Fruit fly (Drosophila melanogaster) whole organism, embryonic: ENCODE data around the gene mthl11.

ENCODE experiments used
- B-H2 ChIP-seq: fragments of 200-800 bp; sonication (Bioruptor generic); optimal IDR thresholded peaks from 2 replicates; lab custom pipeline; 2018; ENCODE audit warnings: missing biosample characterization, mild to moderate bottlenecking, missing genetic modification characterization
- BEAF-32 ChIP-seq: fragments of 200-800 bp; sonication (Bioruptor generic); optimal IDR thresholded peaks from 3 replicates; lab custom pipeline; 2017; ENCODE audit warnings: missing biosample characterization, missing genetic modification characterization, mild to moderate bottlenecking, moderate library complexity, missing genetic modification reagents
- CG10462 ChIP-seq: fragments of 200-800 bp; sonication (Bioruptor generic); optimal IDR thresholded peaks from 2 replicates; lab custom pipeline; 2016; ENCODE audit warnings: missing biosample characterization, missing genetic modification characterization
- CG10565 ChIP-seq: fragments of 200-800 bp; sonication (Bioruptor generic); optimal IDR thresholded peaks from 3 replicates; lab custom pipeline; 2016; ENCODE audit warnings: missing biosample characterization, mild to moderate bottlenecking, missing genetic modification characterization
- CG13296 ChIP-seq: fragments of 200-800 bp; sonication (Bioruptor generic); optimal IDR thresholded peaks from 3 replicates; lab custom pipeline; 2018; ENCODE audit warnings: missing biosample characterization, mild to moderate bottlenecking, missing genetic modification characterization
- CG15514 ChIP-seq: fragments of 200-800 bp; sonication (Bioruptor generic); optimal IDR thresholded peaks from 3 replicates; lab custom pipeline; 2017; ENCODE audit warnings: missing biosample characterization, missing genetic modification characterization, mild to moderate bottlenecking, moderate library complexity, missing genetic modification reagents
- CG16779 ChIP-seq: fragments of 200-800 bp; sonication (Bioruptor generic); IDR thresholded peaks from 2 replicates; pipeline ENCODE4 v1.3.6; 2022; ENCODE audit warnings: missing biosample characterization, missing genetic modification characterization
- CG17829 ChIP-seq: fragments of 200-800 bp; optimal IDR thresholded peaks from 2 replicates; lab custom pipeline; 2019; ENCODE audit warnings: missing biosample characterization, mild to moderate bottlenecking, missing genetic modification characterization, moderate library complexity
- CG2129 ChIP-seq: fragments of 200-800 bp; sonication (Bioruptor generic); IDR thresholded peaks from 2 replicates; pipeline ENCODE4 v1.3.6; 2022; ENCODE audit warnings: missing biosample characterization, missing genetic modification characterization; ENCODE audit not compliant: partially characterized antibody
- CG30403 ChIP-seq: fragments of 200-800 bp; sonication (Bioruptor generic); optimal IDR thresholded peaks from 3 replicates; lab custom pipeline; 2016; ENCODE audit warnings: missing biosample characterization, missing genetic modification characterization
- CG4360 ChIP-seq: fragments of 200-800 bp; sonication (Bioruptor generic); IDR thresholded peaks from 2 replicates; pipeline ENCODE4 v1.3.6; 2022; ENCODE audit warnings: missing biosample characterization, missing genetic modification characterization
- CG4820 ChIP-seq: fragments of 200-800 bp; sonication (Bioruptor generic); optimal IDR thresholded peaks from 3 replicates; lab custom pipeline; 2016; ENCODE audit warnings: missing biosample characterization, missing genetic modification characterization
- CG4854 ChIP-seq: fragments of 200-800 bp; sonication (Bioruptor generic); optimal IDR thresholded peaks from 2 replicates; lab custom pipeline; 2016; ENCODE audit warnings: missing biosample characterization, missing genetic modification characterization, inconsistent platforms
- CG6683 ChIP-seq: fragments of 200-800 bp; sonication (Bioruptor generic); optimal IDR thresholded peaks from 2 replicates; lab custom pipeline; 2017; ENCODE audit warnings: missing biosample characterization, mild to moderate bottlenecking, missing genetic modification characterization, missing genetic modification reagents
- CG6791 ChIP-seq: fragments of 200-800 bp; sonication (Bioruptor generic); IDR thresholded peaks from 3 replicates; pipeline ENCODE4 v1.3.6; 2022; ENCODE audit warnings: missing biosample characterization, missing genetic modification characterization; ENCODE audit not compliant: partially characterized antibody
- CG7556 ChIP-seq: fragments of 200-800 bp; sonication (Bioruptor generic); optimal IDR thresholded peaks from 2 replicates; lab custom pipeline; 2017; ENCODE audit warnings: missing biosample characterization, mild to moderate bottlenecking, missing genetic modification characterization
- D19B ChIP-seq: fragments of 200-800 bp; sonication (Bioruptor generic); optimal IDR thresholded peaks from 2 replicates; lab custom pipeline; 2017; ENCODE audit warnings: missing biosample characterization, mild to moderate bottlenecking, missing genetic modification characterization
- Deaf1 ChIP-seq: fragments of 200-800 bp; optimal IDR thresholded peaks from 3 replicates; lab custom pipeline; 2019; ENCODE audit warnings: missing biosample characterization, mild to moderate bottlenecking, missing genetic modification characterization, moderate library complexity
- Doc2 ChIP-seq: fragments of 200-800 bp; sonication (Bioruptor generic); IDR thresholded peaks from 2 replicates; pipeline ENCODE4 v1.3.6; 2022; ENCODE audit warnings: missing biosample characterization, missing genetic modification characterization
- Drgx ChIP-seq: fragments of 200-800 bp; sonication (Bioruptor generic); IDR thresholded peaks from 2 replicates; pipeline ENCODE4 v1.3.6; 2022; ENCODE audit warnings: missing biosample characterization, missing genetic modification characterization
- E2f2 ChIP-seq: fragments of 200-800 bp; sonication (Bioruptor generic); IDR thresholded peaks from 2 replicates; pipeline ENCODE4 v1.3.6; 2022; ENCODE audit warnings: missing biosample characterization, missing genetic modification characterization
- HmgD ChIP-seq: fragments of 200-800 bp; sonication (Bioruptor generic); optimal IDR thresholded peaks from 3 replicates; lab custom pipeline; 2016; ENCODE audit warnings: missing biosample characterization, missing genetic modification characterization
- Hr78 ChIP-seq, 2 experiments: fragments of 200-800 bp in 1 of 2; fragments of >200 bp in 1 of 2; sonication (Bioruptor generic) in 1 of 2; optimal IDR thresholded peaks; 2 replicates each; lab custom pipeline; 2017 to 2019; ENCODE audit warnings: missing biosample characterization in 2 of 2, missing genetic modification characterization in 2 of 2, mild to moderate bottlenecking in 1 of 2, moderate library complexity in 1 of 2
- Med ChIP-seq: fragments of 200-800 bp; sonication (Bioruptor generic); peaks from one replicate; lab custom pipeline; 2016; ENCODE audit warnings: missing biosample characterization, missing genetic modification characterization, mild to moderate bottlenecking, inconsistent platforms, moderate library complexity
- Mes4 ChIP-seq: fragments of 200-800 bp; sonication (Bioruptor generic); optimal IDR thresholded peaks from 2 replicates; lab custom pipeline; 2016; ENCODE audit warnings: missing biosample characterization, missing genetic modification characterization
- Sin3A ChIP-seq: fragments of >200 bp; optimal IDR thresholded peaks from 2 replicates; lab custom pipeline; 2018
- Sox100B ChIP-seq: fragments of 200-800 bp; sonication (Bioruptor generic); optimal IDR thresholded peaks from 3 replicates; lab custom pipeline; 2018; ENCODE audit warnings: missing biosample characterization, mild to moderate bottlenecking, missing genetic modification characterization
- aop ChIP-seq: fragments of 200-800 bp; sonication (Bioruptor generic); IDR thresholded peaks from 2 replicates; pipeline ENCODE4 v1.3.6; 2022; ENCODE audit warnings: missing biosample characterization, missing genetic modification characterization
- cad ChIP-seq: fragments of >200 bp; optimal IDR thresholded peaks from 2 replicates; lab custom pipeline; 2017; ENCODE audit warnings: missing biosample characterization, missing genetic modification characterization
- chif ChIP-seq, 2 experiments: fragments of 200-800 bp; sonication (Bioruptor generic); optimal IDR thresholded peaks; 3 replicates each; lab custom pipeline; 2016; ENCODE audit warnings: missing biosample characterization in 2 of 2, missing genetic modification characterization in 2 of 2
- fd96Cb ChIP-seq: fragments of 200-800 bp; sonication (Bioruptor generic); optimal IDR thresholded peaks from 2 replicates; lab custom pipeline; 2018; ENCODE audit warnings: missing biosample characterization, mild to moderate bottlenecking, missing genetic modification characterization, moderate library complexity
- fru ChIP-seq: fragments of >200 bp; optimal IDR thresholded peaks from 2 replicates; lab custom pipeline; 2017
- gsb-n ChIP-seq: fragments of 200-800 bp; sonication (Bioruptor generic); optimal IDR thresholded peaks from 3 replicates; lab custom pipeline; 2018; ENCODE audit warnings: missing biosample characterization, mild to moderate bottlenecking, missing genetic modification characterization
- jigr1 ChIP-seq: fragments of 200-800 bp; sonication (Bioruptor generic); IDR thresholded peaks from 3 replicates; pipeline ENCODE4 v1.3.6; 2022; ENCODE audit warnings: missing biosample characterization, missing genetic modification characterization
- knrl ChIP-seq: fragments of 200-800 bp; sonication (Bioruptor generic); IDR thresholded peaks from 3 replicates; pipeline ENCODE4 v1.3.6; 2022; ENCODE audit warnings: missing biosample characterization, missing genetic modification characterization; ENCODE audit not compliant: partially characterized antibody
- lbe ChIP-seq: fragments of 200-800 bp; sonication (Bioruptor generic); optimal IDR thresholded peaks from 2 replicates; lab custom pipeline; 2016; ENCODE audit warnings: missing biosample characterization, mild to moderate bottlenecking, missing genetic modification characterization
- lilli ChIP-seq: fragments of 200-800 bp; sonication (Bioruptor generic); optimal IDR thresholded peaks from 3 replicates; lab custom pipeline; 2016; ENCODE audit warnings: missing biosample characterization, missing genetic modification characterization
- mirr ChIP-seq: fragments of 200-800 bp; sonication (Bioruptor generic); optimal IDR thresholded peaks from 3 replicates; lab custom pipeline; 2018; ENCODE audit warnings: missing biosample characterization, mild to moderate bottlenecking, missing genetic modification characterization
- mld ChIP-seq: fragments of 200-800 bp; sonication (Bioruptor generic); IDR thresholded peaks from 3 replicates; pipeline ENCODE4 v1.3.6; 2022; ENCODE audit warnings: missing biosample characterization, missing genetic modification characterization; ENCODE audit not compliant: partially characterized antibody
- nom ChIP-seq: fragments of 200-800 bp; sonication (Bioruptor generic); optimal IDR thresholded peaks from 2 replicates; lab custom pipeline; 2017; ENCODE audit warnings: missing biosample characterization, missing genetic modification characterization, mild to moderate bottlenecking, moderate library complexity, missing genetic modification reagents
- oc ChIP-seq: fragments of 200-800 bp; sonication (Bioruptor generic); optimal IDR thresholded peaks from 2 replicates; lab custom pipeline; 2018; ENCODE audit warnings: missing biosample characterization, mild to moderate bottlenecking, missing genetic modification characterization, moderate library complexity
- pita ChIP-seq: fragments of 200-800 bp; sonication (Bioruptor generic); optimal IDR thresholded peaks from 2 replicates; lab custom pipeline; 2017; ENCODE audit warnings: missing biosample characterization, mild to moderate bottlenecking, missing genetic modification characterization
- pum ChIP-seq: fragments of 200-800 bp; sonication (Bioruptor generic); optimal IDR thresholded peaks from 2 replicates; lab custom pipeline; 2016; ENCODE audit warnings: missing biosample characterization, missing genetic modification characterization
- row ChIP-seq: fragments of 200-800 bp; sonication (Bioruptor generic); IDR thresholded peaks from 3 replicates; pipeline ENCODE4 v1.3.6; 2022; ENCODE audit warnings: missing biosample characterization, missing genetic modification characterization
- schlank ChIP-seq: fragments of 200-800 bp; sonication (Bioruptor generic); optimal IDR thresholded peaks from 2 replicates; lab custom pipeline; 2018; ENCODE audit warnings: missing biosample characterization, mild to moderate bottlenecking, missing genetic modification characterization
- sens ChIP-seq: fragments of 200-800 bp; sonication (Bioruptor generic); peaks from one replicate; lab custom pipeline; 2016; ENCODE audit warnings: missing biosample characterization, missing genetic modification characterization
- trem ChIP-seq: fragments of 200-800 bp; optimal IDR thresholded peaks from 3 replicates; lab custom pipeline; 2019; ENCODE audit warnings: missing biosample characterization, mild to moderate bottlenecking, missing genetic modification characterization, moderate library complexity
- wor ChIP-seq: fragments of 200-800 bp; sonication (Bioruptor generic); IDR thresholded peaks from 2 replicates; pipeline ENCODE4 v1.3.6; 2022; ENCODE audit warnings: missing biosample characterization, missing genetic modification characterization
- zen ChIP-seq: fragments of 200-800 bp; sonication (Bioruptor generic); optimal IDR thresholded peaks from 3 replicates; lab custom pipeline; 2018; ENCODE audit warnings: missing biosample characterization, mild to moderate bottlenecking, missing genetic modification characterization, moderate library complexity

The mthl11 gene

DNA sequence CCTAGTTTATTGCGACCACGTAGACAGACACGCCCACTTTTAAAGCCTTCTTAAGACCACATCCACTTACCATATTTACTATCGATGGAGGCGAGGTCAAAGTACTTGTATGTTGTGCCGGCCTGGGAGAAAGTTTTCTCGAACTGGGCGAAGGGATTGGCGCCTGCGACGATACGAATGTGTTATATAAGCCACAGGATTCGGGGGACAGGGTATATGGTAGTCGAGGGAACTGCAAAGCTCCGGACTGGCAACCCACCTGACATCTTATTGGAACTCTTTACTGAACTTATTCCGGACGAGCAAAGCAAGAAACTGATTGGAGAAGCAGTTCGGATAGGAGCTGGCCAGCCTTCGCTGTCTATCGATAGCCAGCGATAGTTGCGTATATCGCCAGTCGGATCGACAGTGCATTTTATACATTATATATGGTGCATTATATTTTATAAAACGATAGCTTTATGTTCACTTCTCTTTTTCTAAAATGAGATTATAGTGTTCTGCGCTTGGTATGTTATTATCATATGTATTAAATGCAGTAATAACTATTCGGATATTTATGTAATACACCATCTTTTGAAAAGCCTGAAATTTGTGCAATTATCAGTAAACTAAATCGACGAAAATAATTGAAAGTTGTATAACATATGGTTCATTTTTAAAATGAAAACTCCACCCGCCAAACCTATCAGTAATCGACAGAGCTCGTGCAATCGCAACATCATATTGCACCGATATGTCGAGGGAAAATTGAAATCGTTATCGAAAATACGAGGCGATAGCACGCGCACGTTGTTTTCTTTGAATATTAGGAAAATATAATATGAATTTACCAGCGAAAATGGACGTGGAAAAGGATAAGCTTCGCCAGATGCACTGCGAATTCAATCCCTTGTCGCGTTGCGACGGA, 12.0 kb downstream of the mthl11 start, which contains the start of the genes Irp-1B and Rrp46 (continued):
- TF ChIP-seq Drgx (GFP tag; lab: Robert Waterston, UW): no peak
- TF ChIP-seq CG2129 (GFP tag; lab: Robert Waterston, UW): peak; percentile 51
- no peak for TF ChIP-seq chif (GFP tag; optimal IDR thresholded peaks at IDR 0.05; lab: Kevin White, UChicago)
- no peak for TF ChIP-seq Doc2 (GFP tag; lab: Robert Waterston, UW)
- no peak for TF ChIP-seq HmgD
- no peak for TF ChIP-seq lbe
- peak; percentile 78 for TF ChIP-seq BEAF-32 (GFP tag; lab: Kevin White, UChicago)
- TF ChIP-seq cad (GFP tag; lab: Kevin White, UChicago): no peak
- no peak for TF ChIP-seq CG4820 (GFP tag; lab: Kevin White, UChicago)
- no peak for TF ChIP-seq CG16779 (GFP tag; lab: Robert Waterston, UW)
- peak; percentile 47 for TF ChIP-seq trem (tag; lab: Kevin White, UChicago)
- TF ChIP-seq D19B (GFP tag; lab: Kevin White, UChicago): peak; percentile 71
- no peak for TF ChIP-seq pita
- TF ChIP-seq mld: peak; percentile 96
- TF ChIP-seq CG10462 (GFP tag; lab: Kevin White, UChicago): no peak
- peak; percentile 2 for TF ChIP-seq zen
- peak; percentile 37; the same call in 1 of the 3 replicates for TF ChIP-seq row
- TF ChIP-seq pum (GFP tag; lab: Kevin White, UChicago): no peak
- no peak for TF ChIP-seq Mes4
- peak; percentile 74 for TF ChIP-seq sens
- TF ChIP-seq jigr1: no peak
- TF ChIP-seq CG10565 (GFP tag; lab: Kevin White, UChicago): no peak
- peak; percentile 12 for TF ChIP-seq CG17829
- TF ChIP-seq CG6791 (GFP tag; lab: Robert Waterston, UW): peak; percentile 96
- no peak for TF ChIP-seq CG4360 (GFP tag; lab: Robert Waterston, UW)
- TF ChIP-seq aop (GFP tag; lab: Robert Waterston, UW): no peak
- TF ChIP-seq Hr78 (GFP tag; optimal IDR thresholded peaks at IDR 0.05; lab: Kevin White, UChicago): peak in 1 of 2 experiments; percentile 34
- TF ChIP-seq E2f2 (GFP tag; lab: Robert Waterston, UW): peak; percentile 91
- TF ChIP-seq Deaf1: peak; percentile 16
- peak; percentile 76 for TF ChIP-seq nom (GFP tag; lab: Kevin White, UChicago)
- TF ChIP-seq B-H2 (GFP tag; lab: Kevin White, UChicago): no peak
- TF ChIP-seq mirr (GFP tag; lab: Kevin White, UChicago): no peak
- TF ChIP-seq CG30403 (GFP tag; lab: Kevin White, UChicago): no peak
- TF ChIP-seq CG13296 (GFP tag; lab: Kevin White, UChicago): no peak
- no peak for TF ChIP-seq schlank (tag; lab: Kevin White, UChicago)
- TF ChIP-seq Sin3A: peak; percentile 54
- TF ChIP-seq gsb-n (tag; lab: Kevin White, UChicago): no peak
- no peak for TF ChIP-seq wor (GFP tag; lab: Robert Waterston, UW)
- no peak for TF ChIP-seq fru (lab: Kevin White, UChicago)
- no peak for TF ChIP-seq fd96Cb
- no peak for TF ChIP-seq CG7556 (GFP tag; lab: Kevin White, UChicago)
- peak; percentile 77 for TF ChIP-seq knrl (GFP tag; lab: Robert Waterston, UW)
- TF ChIP-seq oc: no peak
- TF ChIP-seq CG4854 (GFP tag; lab: Kevin White, UChicago): no peak
- TF ChIP-seq lilli (GFP tag; lab: Kevin White, UChicago): peak; percentile 21
- peak; percentile 79 for TF ChIP-seq CG15514
- peak; percentile 70 for TF ChIP-seq Med (GFP tag; lab: Kevin White, UChicago)
- TF ChIP-seq CG6683 (GFP tag; lab: Kevin White, UChicago): no peak
- TF ChIP-seq Sox100B (GFP tag; lab: Kevin White, UChicago): peak; percentile 14
